Worm (Caenorhabditis elegans) whole organism, L3 larva: ENCODE data around the gene Y17G9A.3.

Experiments used
- R02D3.7 ChIP-seq: fragments of 150-350 bp; optimal IDR thresholded peaks from 2 replicates; lab custom pipeline; 2014; ENCODE audit warnings: missing biosample characterization, missing genetic modification characterization
- ZK546.5 ChIP-seq: sonication (generic microtip); optimal IDR thresholded peaks from 2 replicates; lab custom pipeline; 2017; ENCODE audit warnings: missing biosample characterization, missing genetic modification characterization
- ceh-28 ChIP-seq: fragments of 150-350 bp; optimal IDR thresholded peaks from 2 replicates; lab custom pipeline; 2014; ENCODE audit warnings: missing biosample characterization, missing genetic modification reagents, missing genetic modification characterization
- ceh-82 ChIP-seq: fragments of 150-350 bp; optimal IDR thresholded peaks from 2 replicates; lab custom pipeline; 2014; ENCODE audit warnings: missing biosample characterization, missing genetic modification characterization
- ceh-9 ChIP-seq: sonication (generic microtip); optimal IDR thresholded peaks from 2 replicates; lab custom pipeline; 2018; ENCODE audit warnings: missing biosample characterization, missing genetic modification characterization
- egl-27 ChIP-seq: sonication (generic microtip); optimal IDR thresholded peaks from 4 replicates; lab custom pipeline; 2017; ENCODE audit warnings: missing biosample characterization, missing genetic modification reagents, missing genetic modification characterization
- egl-5 ChIP-seq: fragments of 150-350 bp; optimal IDR thresholded peaks from 2 replicates; lab custom pipeline; 2017; ENCODE audit warnings: missing biosample characterization, missing genetic modification reagents, missing genetic modification characterization, inconsistent platforms
- elt-2 ChIP-seq: sonication (generic microtip); optimal IDR thresholded peaks from 2 replicates; lab custom pipeline; 2016; ENCODE audit warnings: missing genetic modification reagents, mild to moderate bottlenecking, missing genetic modification characterization, missing compliant biosample characterization
- elt-3 ChIP-seq, 3 experiments: fragments of 150-350 bp in 1 of 3; sonication (generic microtip) in 2 of 3; optimal IDR thresholded peaks; 2 replicates in 2 of 3; 4 replicates in 1 of 3; lab custom pipeline; 2014 to 2017; ENCODE audit warnings: missing biosample characterization in 3 of 3, missing genetic modification characterization in 3 of 3
- eor-1 ChIP-seq, 2 experiments: fragments of 150-350 bp; optimal IDR thresholded peaks; 2 replicates each; lab custom pipeline; 2014 to 2018; ENCODE audit warnings: missing biosample characterization in 2 of 2, missing genetic modification characterization in 2 of 2
- fos-1 ChIP-seq: fragments of 150-350 bp; optimal IDR thresholded peaks from 2 replicates; lab custom pipeline; 2014; ENCODE audit warnings: missing biosample characterization, missing genetic modification characterization
- hmg-11 ChIP-seq: sonication (generic microtip); optimal IDR thresholded peaks from 2 replicates; lab custom pipeline; 2016; ENCODE audit warnings: missing genetic modification characterization, missing compliant biosample characterization
- lin-39 ChIP-seq: fragments of 150-350 bp; optimal IDR thresholded peaks from 2 replicates; lab custom pipeline; 2018; ENCODE audit warnings: missing biosample characterization, missing genetic modification reagents, missing genetic modification characterization
- lsy-12 ChIP-seq: sonication (generic microtip); optimal IDR thresholded peaks from 2 replicates; lab custom pipeline; 2016; ENCODE audit warnings: mild to moderate bottlenecking, missing genetic modification characterization, missing compliant biosample characterization
- mdl-1 ChIP-seq: fragments of 150-350 bp; optimal IDR thresholded peaks from 2 replicates; lab custom pipeline; 2014; ENCODE audit warnings: missing biosample characterization, missing genetic modification characterization
- mml-1 ChIP-seq: fragments of 150-350 bp; sonication (generic microtip); optimal IDR thresholded peaks from 3 replicates; lab custom pipeline; 2014; ENCODE audit warnings: missing biosample characterization, missing genetic modification characterization
- nhr-11 ChIP-seq: fragments of 150-350 bp; optimal IDR thresholded peaks from 2 replicates; lab custom pipeline; 2014; ENCODE audit warnings: missing biosample characterization, missing genetic modification characterization
- nhr-23 ChIP-seq: fragments of 150-350 bp; optimal IDR thresholded peaks from 2 replicates; lab custom pipeline; 2014; ENCODE audit warnings: missing biosample characterization, missing genetic modification reagents, missing genetic modification characterization
- nhr-25 ChIP-seq: sonication (generic microtip); optimal IDR thresholded peaks from 2 replicates; lab custom pipeline; 2017; ENCODE audit warnings: missing biosample characterization, missing genetic modification characterization
- nhr-43 ChIP-seq: sonication (generic microtip); optimal IDR thresholded peaks from 2 replicates; lab custom pipeline; 2016; ENCODE audit warnings: mild to moderate bottlenecking, missing genetic modification characterization, missing compliant biosample characterization; ENCODE audit not compliant: poor library complexity, severe bottlenecking
- nhr-67 ChIP-seq: fragments of 150-350 bp; optimal IDR thresholded peaks from 2 replicates; lab custom pipeline; 2014; ENCODE audit warnings: missing biosample characterization, missing genetic modification characterization
- nhr-76 ChIP-seq: fragments of 150-350 bp; sonication (generic microtip); optimal IDR thresholded peaks from 5 replicates; lab custom pipeline; 2014; ENCODE audit warnings: missing biosample characterization, missing genetic modification characterization
- nhr-77 ChIP-seq: fragments of 150-350 bp; optimal IDR thresholded peaks from 2 replicates; lab custom pipeline; 2014; ENCODE audit warnings: missing biosample characterization, missing genetic modification characterization
- pqm-1 ChIP-seq: fragments of 150-350 bp; optimal IDR thresholded peaks from 2 replicates; lab custom pipeline; 2017; ENCODE audit warnings: missing biosample characterization, missing genetic modification characterization, inconsistent platforms
- sea-2 ChIP-seq: fragments of 150-350 bp; sonication (generic microtip); optimal IDR thresholded peaks from 4 replicates; lab custom pipeline; 2014; ENCODE audit warnings: missing biosample characterization, missing genetic modification reagents, missing genetic modification characterization
- skn-1 ChIP-seq: fragments of 150-350 bp; optimal IDR thresholded peaks from 2 replicates; lab custom pipeline; 2014; ENCODE audit warnings: missing biosample characterization, missing genetic modification characterization
- snpc-4 ChIP-seq: fragments of 150-350 bp; optimal IDR thresholded peaks from 2 replicates; lab custom pipeline; 2014; ENCODE audit warnings: missing biosample characterization, missing genetic modification characterization
- tbx-2 ChIP-seq: sonication (generic microtip); optimal IDR thresholded peaks from 2 replicates; lab custom pipeline; 2016; ENCODE audit warnings: mild to moderate bottlenecking, missing genetic modification characterization, missing compliant biosample characterization
- zag-1 ChIP-seq: fragments of 150-350 bp; optimal IDR thresholded peaks from 2 replicates; lab custom pipeline; 2014; ENCODE audit warnings: missing biosample characterization, missing genetic modification characterization
- ztf-4 ChIP-seq: fragments of 150-350 bp; optimal IDR thresholded peaks from 2 replicates; lab custom pipeline; 2014; ENCODE audit warnings: missing biosample characterization, missing genetic modification characterization

Gene Y17G9A.3

DNA sequence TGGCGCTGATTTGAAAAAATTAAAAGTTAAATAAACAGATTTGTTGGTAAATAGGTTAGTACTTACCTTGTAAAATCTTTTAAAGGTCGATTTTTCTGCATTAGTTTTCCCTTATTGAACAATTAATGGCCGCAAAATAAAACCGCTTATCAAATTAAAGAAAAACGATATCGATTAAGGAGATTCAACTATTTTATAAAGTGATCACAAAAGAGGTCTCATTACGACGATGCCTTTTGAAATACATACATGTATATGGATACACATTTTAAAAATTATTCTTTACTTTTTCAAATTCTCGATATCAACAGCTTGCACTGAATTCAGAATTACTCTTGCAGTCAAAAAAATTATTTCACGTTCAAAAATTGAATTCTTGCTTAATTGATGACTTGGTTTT is at the start of gene Y17G9A.3:
Gene Y17G9A.3 (minus strand): TSS at position 101 of the 400 bp plus-strand sequence.
- TF ChIP-seq ceh-82 (tag; lab: Kevin White, UChicago) (no peak), sea-2 (no peak), egl-5 (no peak), nhr-11 (tag; lab: Kevin White, UChicago) (no peak), nhr-76 (tag; lab: Kevin White, UChicago) (no peak), snpc-4 (tag; lab: Kevin White, UChicago) (no peak), eor-1 (tag; optimal IDR thresholded peaks at IDR 0.05; lab: Kevin White, UChicago) (no peak), hmg-11 (tag; lab: Kevin White, UChicago) (no peak), ztf-4 (no peak), pqm-1 (no peak), elt-3 (tag; optimal IDR thresholded peaks at IDR 0.05; lab: Kevin White, UChicago) (no peak), lin-39 (no peak), zag-1 (no peak), tbx-2 (tag; lab: Kevin White, UChicago) (no peak), ceh-9 (tag; lab: Kevin White, UChicago) (no peak), nhr-67 (tag; lab: Kevin White, UChicago) (no peak), elt-2 (tag; lab: Kevin White, UChicago) (no peak)

DNA sequence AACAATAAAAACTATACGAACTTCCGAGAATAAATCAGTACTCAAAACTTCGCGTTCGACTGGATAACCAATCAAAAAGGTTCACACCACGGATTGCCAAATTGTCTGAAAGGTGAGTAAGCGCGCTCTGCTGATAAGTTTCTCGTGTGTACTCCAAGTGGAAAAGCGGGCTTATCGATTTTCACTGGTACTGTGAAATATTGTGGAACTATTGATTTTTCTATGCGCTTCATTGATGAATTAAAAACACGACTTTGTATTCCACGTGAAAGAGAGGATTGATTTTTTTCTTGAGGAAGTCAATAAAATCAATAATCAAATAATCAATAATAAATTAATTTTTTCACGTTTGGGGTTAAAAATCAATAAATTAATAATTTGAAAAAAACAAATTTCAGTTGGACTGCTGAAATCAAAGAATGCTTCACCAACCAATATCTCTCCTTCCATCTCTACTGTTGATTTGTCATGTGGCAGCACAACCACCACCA is 47.2 kb upstream of the Y17G9A.3 start, which contains the start of gene T08B6.4:
Gene T08B6.4 (plus strand): TSS at position 51 of the 491 bp plus-strand sequence.
- TF ChIP-seq zag-1 (no peak), ceh-28 (tag; lab: Kevin White, UChicago) (peak; percentile 79)
- TF ChIP-seq, all 47 proteins: peak for 1

DNA sequence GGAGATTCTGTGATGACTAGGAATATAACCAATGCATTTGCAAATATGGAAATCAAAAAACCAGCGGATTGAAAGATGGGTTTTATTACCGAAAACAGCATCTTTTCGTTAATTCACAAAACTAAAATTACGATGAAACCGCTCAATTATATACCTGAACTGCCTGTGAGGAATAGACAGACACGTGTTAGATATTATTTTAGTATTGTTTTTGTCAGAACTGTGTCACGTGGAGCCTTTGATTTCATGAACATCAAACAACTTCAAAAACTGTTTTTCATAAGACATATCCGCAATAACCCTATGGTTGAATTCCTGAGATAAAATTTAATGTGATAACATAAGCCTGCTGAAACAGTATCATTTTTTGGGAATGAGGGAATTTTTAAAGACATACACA is 45.5 kb upstream of the Y17G9A.3 start, which contains the start of gene str-161:
Gene str-161 (minus strand): TSS at position 101 of the 400 bp plus-strand sequence.
- no peak for TF ChIP-seq ZK546.5 (tag; lab: Kevin White, UChicago)
- TF ChIP-seq ceh-9 (tag; lab: Kevin White, UChicago), result no peak
- no peak for TF ChIP-seq fos-1 (tag; lab: Kevin White, UChicago)
- no peak for TF ChIP-seq R02D3.7
- no peak for TF ChIP-seq hmg-11 (tag; lab: Kevin White, UChicago)

DNA sequence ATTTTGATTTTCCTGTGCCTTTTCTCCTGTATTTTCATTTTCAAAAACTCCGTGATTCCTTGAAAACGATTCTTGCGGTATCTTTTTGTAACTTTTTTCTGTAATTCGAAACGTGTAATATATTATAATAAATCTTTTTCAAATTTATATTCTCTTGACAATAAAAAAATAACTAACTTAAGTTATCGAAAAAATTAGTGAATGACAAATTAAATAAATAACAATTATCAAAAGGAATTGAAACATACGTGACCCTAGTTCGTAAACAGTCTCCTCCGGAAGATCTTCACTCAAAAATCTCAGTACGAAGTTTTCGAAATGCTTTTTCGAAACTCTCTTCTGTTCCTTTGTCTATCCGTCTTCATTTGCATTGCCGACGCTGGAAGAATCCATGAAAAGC is 32.1 kb upstream of the Y17G9A.3 start, which contains the start of gene T08B6.9:
Gene T08B6.9 (plus strand): TSS at position 301 of the 400 bp plus-strand sequence.
- TF ChIP-seq nhr-77 (tag; lab: Kevin White, UChicago) (no peak), skn-1 (tag; lab: Kevin White, UChicago) (no peak), sea-2 (no peak), ztf-4 (no peak), lsy-12 (tag; lab: Kevin White, UChicago) (no peak), ceh-9 (tag; lab: Kevin White, UChicago) (no peak), egl-27 (tag; lab: Kevin White, UChicago) (no peak), elt-3 (tag; optimal IDR thresholded peaks at IDR 0.05; lab: Kevin White, UChicago) (no peak), mdl-1 (tag; lab: Kevin White, UChicago) (no peak), nhr-43 (tag; lab: Kevin White, UChicago) (no peak), nhr-25 (tag; lab: Kevin White, UChicago) (no peak), zag-1 (no peak)
- TF ChIP-seq, all 47 proteins: peak for 0

DNA sequence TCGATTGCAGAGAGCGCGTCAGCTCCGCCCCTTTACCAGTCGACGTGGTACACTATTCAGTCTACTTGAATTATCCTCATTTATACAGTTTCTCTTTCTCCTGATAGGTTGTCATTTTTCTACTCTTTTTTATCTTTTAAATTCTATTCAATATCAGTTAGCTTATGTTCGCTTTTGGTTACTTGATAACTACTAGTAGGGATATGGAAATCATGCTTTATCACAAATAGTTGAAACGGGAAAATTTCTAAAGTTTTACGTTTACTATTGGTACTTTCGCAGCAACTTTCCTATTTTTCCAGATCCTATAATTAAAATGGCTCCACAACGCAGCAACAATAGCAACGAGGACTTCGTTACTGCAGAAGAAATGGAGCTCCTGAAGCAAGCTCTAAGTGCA is 31.1 kb upstream of the Y17G9A.3 start, which contains the start of gene sgnh-1:
Gene sgnh-1 (plus strand): TSS at position 301 of the 400 bp plus-strand sequence.
- TF ChIP-seq ceh-82 (tag; lab: Kevin White, UChicago), result no peak
- TF ChIP-seq, all 47 proteins: peak for 0

DNA sequence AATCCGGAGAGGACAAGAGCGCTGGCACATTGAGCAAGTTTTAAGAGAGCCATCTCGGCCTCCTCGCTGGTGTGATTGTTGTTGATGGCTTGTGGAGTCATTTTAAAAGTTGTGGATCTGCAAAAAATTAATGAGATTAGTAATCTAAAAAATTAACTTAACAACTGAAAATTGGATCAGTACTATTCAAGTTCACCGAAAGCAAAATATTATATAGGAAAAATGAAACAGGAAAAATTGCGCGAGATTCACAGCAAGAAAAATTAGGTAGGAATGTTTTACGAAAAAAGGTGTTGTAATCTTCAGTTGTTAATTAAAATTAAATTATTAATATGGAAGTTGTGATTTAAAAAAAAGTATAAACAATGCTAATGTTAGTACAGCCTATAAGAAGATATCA is 28.8 kb upstream of the Y17G9A.3 start, which contains the start of gene T08B6.1:
Gene T08B6.1 (minus strand): TSS at position 101 of the 400 bp plus-strand sequence.
- no peak for TF ChIP-seq nhr-23 (tag; lab: Kevin White, UChicago)
- TF ChIP-seq lin-39, result no peak
- no peak for TF ChIP-seq mml-1 (tag; lab: Kevin White, UChicago)
